Worm (Caenorhabditis elegans) whole organism, late embryonic: ENCODE data around the gene moc-2.

Experiments
- ama-1 ChIP-seq: fragments of 150-350 bp; optimal IDR thresholded peaks from 2 replicates; lab custom pipeline; 2014
- ceh-22 ChIP-seq: sonication (generic microtip); optimal IDR thresholded peaks from 2 replicates; lab custom pipeline; 2017; ENCODE audit warnings: missing biosample characterization, missing genetic modification characterization
- fkh-10 ChIP-seq: fragments of 150-350 bp; optimal IDR thresholded peaks from 2 replicates; lab custom pipeline; 2014; ENCODE audit warnings: missing biosample characterization, missing genetic modification reagents, missing genetic modification characterization
- sox-4 ChIP-seq: sonication (generic microtip); optimal IDR thresholded peaks from 2 replicates; lab custom pipeline; 2017; ENCODE audit warnings: mild to moderate bottlenecking, missing genetic modification characterization, inconsistent platforms, missing compliant biosample characterization
- unc-42 ChIP-seq: sonication (generic microtip); optimal IDR thresholded peaks from 2 replicates; lab custom pipeline; 2016; ENCODE audit warnings: missing genotype, missing genetic modification characterization, missing compliant biosample characterization

DNA sequence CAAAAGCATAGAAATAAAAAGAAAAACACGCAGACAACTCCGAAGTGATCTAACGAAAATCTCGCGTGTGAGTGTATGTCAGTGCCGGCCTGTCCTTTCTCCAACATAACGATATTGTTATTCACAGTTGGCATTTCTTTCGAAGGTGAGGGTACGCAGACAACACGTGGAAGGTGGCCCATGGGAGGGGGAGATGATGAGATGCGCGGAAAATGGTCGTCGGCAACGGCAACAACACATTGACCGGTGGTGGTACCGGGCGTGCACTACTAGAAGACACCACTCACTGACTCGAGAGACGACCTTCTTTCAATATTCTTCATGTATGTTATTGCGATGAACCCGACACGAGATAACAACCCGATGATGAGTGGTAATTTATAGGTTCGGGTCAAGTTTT, 41.0 kb upstream of the moc-2 start:
- TF ChIP-seq sox-4 (tag; lab: Kevin White, UChicago) (no peak), unc-42 (tag; lab: Kevin White, UChicago) (no peak), fkh-10 (GFP tag; lab: Kevin White, UChicago) (no peak), ceh-22 (tag; lab: Kevin White, UChicago) (no peak), ama-1 (lab: Kevin White, UChicago) (no peak)
